Worm (Caenorhabditis elegans): ENCODE results near the gene fbxb-15.

DNA sequence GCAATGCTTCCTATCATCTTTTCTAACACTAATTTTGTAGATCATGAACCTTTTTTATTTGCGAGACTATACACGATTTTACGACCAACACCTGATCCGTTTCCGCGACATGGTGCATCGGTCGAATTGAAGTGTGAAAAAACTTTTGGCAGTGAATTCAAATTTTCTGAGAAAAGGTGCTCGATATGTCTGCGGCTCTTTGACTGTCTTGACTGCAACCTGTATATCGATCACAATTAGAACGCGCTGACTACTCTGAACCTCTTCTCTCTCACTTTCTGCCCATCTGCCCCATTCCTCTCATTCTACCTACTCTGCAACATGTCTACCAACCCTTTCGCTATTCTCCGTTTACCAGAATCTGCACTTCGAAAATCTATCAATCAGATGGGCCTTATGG lies 28.9 kb upstream of the fbxb-15 start, which contains the start of gene fbxb-26:
- TF ChIP-seq dao-5 (tag; optimal IDR thresholded peaks at IDR 0.05) (no peak), him-1 (tag; optimal IDR thresholded peaks at IDR 0.05) (no peak)

Data from whole organism, L4/young adult.